Worm (Caenorhabditis elegans) whole organism, L3 larva: Measurements from ENCODE around the gene rib-2.

Experiments used
- ama-1 ChIP-seq: fragments of 150-350 bp; optimal IDR thresholded peaks from 2 replicates; lab custom pipeline; 2018
- hmg-11 ChIP-seq: sonication (generic microtip); optimal IDR thresholded peaks from 2 replicates; lab custom pipeline; 2016; ENCODE audit warnings: missing genetic modification characterization, missing compliant biosample characterization
- nhr-12 ChIP-seq: fragments of 150-350 bp; optimal IDR thresholded peaks from 2 replicates; lab custom pipeline; 2014; ENCODE audit warnings: missing biosample characterization, missing genetic modification characterization
- nhr-237 ChIP-seq: fragments of 150-350 bp; optimal IDR thresholded peaks from 2 replicates; lab custom pipeline; 2014; ENCODE audit warnings: missing biosample characterization, missing genetic modification characterization
- snpc-4 ChIP-seq: fragments of 150-350 bp; optimal IDR thresholded peaks from 2 replicates; lab custom pipeline; 2014; ENCODE audit warnings: missing biosample characterization, missing genetic modification characterization
- ztf-4 ChIP-seq: fragments of 150-350 bp; optimal IDR thresholded peaks from 2 replicates; lab custom pipeline; 2014; ENCODE audit warnings: missing biosample characterization, missing genetic modification characterization

DNA sequence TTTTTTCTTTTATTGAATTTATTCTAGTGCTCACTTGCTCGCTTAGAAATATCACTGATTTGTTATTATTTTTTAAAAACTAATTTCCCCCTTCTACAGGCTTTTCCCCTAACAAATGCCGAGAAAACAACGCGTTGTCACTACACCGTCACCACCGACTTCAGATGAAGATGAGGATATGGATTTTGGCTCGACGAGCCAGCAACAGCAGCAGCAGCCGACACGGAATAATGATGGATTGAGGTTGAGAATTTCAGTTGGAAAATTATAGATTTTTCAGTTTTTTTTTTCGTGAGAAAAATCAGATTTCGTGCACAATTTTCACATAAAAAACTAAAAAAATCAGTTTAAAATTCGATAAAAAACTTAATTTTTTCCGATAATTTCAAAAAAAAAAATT, 20.4 kb downstream of the rib-2 start, which contains the start of gene dpy-28:
- TF ChIP-seq nhr-237 (no peak), ama-1 (peak; percentile 66), nhr-12 (tag; lab: Kevin White, UChicago) (no peak), ztf-4 (tag; lab: Kevin White, UChicago) (no peak), hmg-11 (tag; lab: Kevin White, UChicago) (no peak), snpc-4 (tag; lab: Kevin White, UChicago) (no peak)
